Worm (Caenorhabditis elegans): Measurements from ENCODE around the gene taf-11.1.

- no peak for TF ChIP-seq elt-3 (tag; optimal IDR thresholded peaks at IDR 0.05)
- no peak for TF ChIP-seq pqm-1 (tag; optimal IDR thresholded peaks at IDR 0.05)
- no peak for TF ChIP-seq ama-1 (optimal IDR thresholded peaks at IDR 0.05)
- TF ChIP-seq mdl-1 (tag; optimal IDR thresholded peaks at IDR 0.05) = no peak
- no peak for TF ChIP-seq fkh-10 (GFP tag; optimal IDR thresholded peaks at IDR 0.05)
- no peak for TF ChIP-seq tbx-2 (tag; optimal IDR thresholded peaks at IDR 0.05)
- no peak for TF ChIP-seq ztf-4 (tag; optimal IDR thresholded peaks at IDR 0.05)
- no peak for TF ChIP-seq nhr-76 (tag; optimal IDR thresholded peaks at IDR 0.05)
- no peak for TF ChIP-seq sea-2 (GFP tag; optimal IDR thresholded peaks at IDR 0.05)
- TF ChIP-seq ceh-82 (tag; optimal IDR thresholded peaks at IDR 0.05) = no peak
- no peak for TF ChIP-seq nhr-28 (tag; optimal IDR thresholded peaks at IDR 0.05)
- no peak for TF ChIP-seq nfya-1 (tag; optimal IDR thresholded peaks at IDR 0.05; ENCODE audit: insufficient read depth)
- TF ChIP-seq nhr-23 (tag; optimal IDR thresholded peaks at IDR 0.05) = no peak
- TF ChIP-seq nhr-237 (tag; optimal IDR thresholded peaks at IDR 0.05) = no peak
Observed at ce11 chrX:4266178-4266931, 11.4 kb downstream of the taf-11.1 start.
